Worm (Caenorhabditis elegans) whole organism, L4 larva: Measurements from ENCODE around the gene F46E10.2.

Experiments used
- fkh-10 ChIP-seq: fragments of 150-350 bp; optimal IDR thresholded peaks from 2 replicates; lab custom pipeline; 2014; ENCODE audit warnings: missing biosample characterization, missing genetic modification reagents, missing genetic modification characterization
- jun-1 ChIP-seq: fragments of 150-350 bp; optimal IDR thresholded peaks from 2 replicates; lab custom pipeline; 2014; ENCODE audit warnings: missing biosample characterization, missing genetic modification reagents, missing genetic modification characterization
- pha-4 ChIP-seq, 2 experiments: fragments of 150-350 bp in 1 of 2; fragments of 200-800 bp in 1 of 2; sonication (Bioruptor generic) in 1 of 2; IDR thresholded peaks in 1 of 2; optimal IDR thresholded peaks in 1 of 2; 2 replicates each; pipeline versions ENCODE4 v1.3.6 to Lab custom; 2014 to 2022; ENCODE audit warnings: missing genetic modification characterization in 2 of 2, missing genetic modification reagents in 2 of 2, missing biosample characterization in 1 of 2, missing compliant biosample characterization in 1 of 2
- ztf-11 ChIP-seq: fragments of 150-350 bp; optimal IDR thresholded peaks from 2 replicates; lab custom pipeline; 2014; ENCODE audit warnings: missing biosample characterization, missing genetic modification characterization

DNA sequence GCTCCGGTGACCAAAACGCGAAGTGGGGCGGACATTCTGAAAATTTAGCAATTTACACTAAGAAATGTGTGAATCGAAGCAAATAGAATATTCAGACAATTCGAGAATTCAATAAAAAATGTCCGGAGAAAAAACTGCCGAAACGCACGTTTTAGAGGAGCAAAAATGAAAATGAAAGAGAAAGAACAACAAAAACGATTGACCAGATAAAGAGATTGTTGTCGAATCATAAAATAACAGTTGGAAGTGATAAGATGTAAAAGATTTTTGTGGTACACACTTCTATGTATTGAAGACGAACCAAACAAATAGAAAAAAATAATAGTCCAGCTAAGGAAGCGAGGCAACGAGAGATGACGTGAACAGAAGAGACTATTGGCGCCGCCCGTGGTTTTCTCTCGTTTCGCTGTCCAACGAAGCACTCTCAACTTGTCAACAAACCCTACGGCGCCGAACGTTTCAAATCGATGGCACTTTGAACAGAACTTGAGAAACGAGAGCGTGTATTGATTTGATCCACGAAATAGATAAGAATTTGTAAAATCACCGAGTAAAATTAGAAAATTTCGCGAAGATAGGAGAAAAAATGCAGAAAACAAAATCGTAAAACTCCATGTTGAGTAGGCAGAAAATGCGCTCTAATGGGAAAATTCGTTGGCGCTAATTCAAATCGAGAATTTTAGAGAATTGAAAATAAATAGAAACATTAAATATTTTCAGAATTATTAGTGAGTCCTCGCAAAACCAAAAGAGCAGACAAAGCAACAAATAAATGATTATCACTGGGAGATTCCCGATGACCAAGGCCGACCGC is 3.5 kb upstream of the F46E10.2 start, which contains the start of gene mdh-1:
- no peak for TF ChIP-seq pha-4 (GFP tag; IDR thresholded peaks at IDR 0.05; lab: Robert Waterston, UW)
- TF ChIP-seq pha-4 (tag; optimal IDR thresholded peaks at IDR 0.05; lab: Kevin White, UChicago) = no peak
- TF ChIP-seq ztf-11 (tag; lab: Kevin White, UChicago) = no peak
- TF ChIP-seq jun-1 (tag; lab: Kevin White, UChicago) = no peak
- TF ChIP-seq fkh-10 (GFP tag; lab: Kevin White, UChicago) = no peak
